Fruit fly (Drosophila melanogaster): ENCODE measurements around the gene CanA1.
A peak's percentile ranks its signal among the peaks of the same experiment; 100 is the strongest.

The CanA1 gene

DNA sequence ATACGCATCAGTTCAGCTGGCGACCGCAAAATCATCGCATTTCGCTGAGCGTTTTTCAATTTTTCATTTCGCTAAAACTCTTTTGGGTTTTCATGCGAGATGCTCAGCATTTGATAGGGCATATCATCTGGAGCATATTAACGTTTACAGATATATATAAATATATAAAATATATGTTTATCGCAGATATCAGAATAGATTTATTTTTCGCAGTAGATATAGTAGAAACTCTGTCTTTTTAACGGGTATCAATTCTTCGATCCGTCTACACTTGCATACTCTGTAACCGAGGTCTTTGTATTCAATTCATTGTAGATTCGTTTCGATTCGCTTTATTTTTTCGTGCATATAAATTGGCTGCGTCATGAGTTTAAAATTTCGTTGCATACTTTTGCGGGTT is 19.5 kb upstream of the CanA1 start (continued):
- TF ChIP-seq CG9437 (GFP tag; optimal IDR thresholded peaks at IDR 0.05) (no peak), Mad (GFP tag; optimal IDR thresholded peaks at IDR 0.05) (no peak), ash1 (GFP tag; optimal IDR thresholded peaks at IDR 0.05) (no peak), slbo (GFP tag; IDR thresholded peaks at IDR 0.05) (peak; percentile 69), CG17186 (GFP tag; optimal IDR thresholded peaks at IDR 0.05) (no peak), Ravus (GFP tag; IDR thresholded peaks at IDR 0.05) (no peak), CG32532 (GFP tag; IDR thresholded peaks at IDR 0.05) (peak; percentile 70), dati (GFP tag; IDR thresholded peaks at IDR 0.05) (no peak), Spps (tag; optimal IDR thresholded peaks at IDR 0.05) (no peak), CG14667 (GFP tag; IDR thresholded peaks at IDR 0.05) (0 out of 2 replicates have a peak, but pooled peaks have one; percentile 13), sisA (GFP tag; IDR thresholded peaks at IDR 0.05) (no peak), CG10366 (GFP tag; IDR thresholded peaks at IDR 0.05) (peak; percentile 24; the same call in 1 of the 2 replicates), Dad (GFP tag; optimal IDR thresholded peaks at IDR 0.05) (no peak), CG9817 (tag; optimal IDR thresholded peaks at IDR 0.05) (no peak), sd (tag; optimal IDR thresholded peaks at IDR 0.05) (no peak), crol (GFP tag; IDR thresholded peaks at IDR 0.05) (no peak), stwl (tag; optimal IDR thresholded peaks at IDR 0.05) (no peak), chm (GFP tag; IDR thresholded peaks at IDR 0.05) (no peak), CG8359 (GFP tag; optimal IDR thresholded peaks at IDR 0.05; ENCODE audit: borderline replicate concordance) (no peak), fu2 (GFP tag; optimal IDR thresholded peaks at IDR 0.05) (no peak), hb (GFP tag; IDR thresholded peaks at IDR 0.05; ENCODE audit: partially characterized antibody) (no peak), wdn (GFP tag; IDR thresholded peaks at IDR 0.05) (no peak), H15 (GFP tag; IDR thresholded peaks at IDR 0.05) (no peak), CG17361 (GFP tag; IDR thresholded peaks at IDR 0.05) (no peak), CkIIα-i1 (GFP tag; IDR thresholded peaks at IDR 0.05) (no peak), her (GFP tag; optimal IDR thresholded peaks at IDR 0.05) (no peak), Kr (GFP tag; optimal IDR thresholded peaks at IDR 0.05) (no peak), CG4328 (GFP tag; optimal IDR thresholded peaks at IDR 0.05) (no peak), CG17802 (tag; optimal IDR thresholded peaks at IDR 0.05) (no peak), CG10654 (GFP tag; optimal IDR thresholded peaks at IDR 0.05) (no peak), HLHmδ (GFP tag; optimal IDR thresholded peaks at IDR 0.05) (no peak), CG14965 (GFP tag; optimal IDR thresholded peaks at IDR 0.05; ENCODE audit: borderline replicate concordance) (no peak), grau (tag; optimal IDR thresholded peaks at IDR 0.05) (peak; percentile 13), dmrt99B (tag; optimal IDR thresholded peaks at IDR 0.05) (peak; percentile 44), CG7987 (GFP tag; optimal IDR thresholded peaks at IDR 0.05) (no peak), HmgZ (tag; optimal IDR thresholded peaks at IDR 0.05) (peak; percentile 4), C15 (GFP tag; IDR thresholded peaks at IDR 0.05) (no peak), HLH54F (GFP tag; optimal IDR thresholded peaks at IDR 0.05) (no peak), CG11398 (GFP tag; optimal IDR thresholded peaks at IDR 0.05) (no peak), odd (GFP tag; optimal IDR thresholded peaks at IDR 0.05) (no peak), hkb (optimal IDR thresholded peaks at IDR 0.05) (no peak), hkb (GFP tag; IDR thresholded peaks at IDR 0.05) (no peak; the same call in 1 of the 2 replicates), CG16813 (GFP tag; IDR thresholded peaks at IDR 0.05; ENCODE audit: partially characterized antibody) (no peak), pzg (GFP tag; optimal IDR thresholded peaks at IDR 0.05) (no peak), CG7745 (tag; optimal IDR thresholded peaks at IDR 0.05) (no peak), Nf-YB (GFP tag; optimal IDR thresholded peaks at IDR 0.05) (no peak), bsh (GFP tag; optimal IDR thresholded peaks at IDR 0.05) (no peak), Aef1 (GFP tag; IDR thresholded peaks at IDR 0.05) (peak; percentile 50), Xrp1 (GFP tag; IDR thresholded peaks at IDR 0.05) (no peak), CG4360 (GFP tag; IDR thresholded peaks at IDR 0.05) (no peak), CG2712 (tag; optimal IDR thresholded peaks at IDR 0.05) (no peak), zfh2 (GFP tag; optimal IDR thresholded peaks at IDR 0.05) (no peak)

All from whole organism, embryonic.